Fruit fly (Drosophila melanogaster) whole organism, adult: ENCODE results near the gene Prp6.
A peak's percentile ranks its signal among the peaks of the same experiment; 100 is the strongest.

Source experiments
- CG11617 ChIP-seq: fragments of 200-800 bp; sonication (Bioruptor generic); optimal IDR thresholded peaks from 2 replicates; lab custom pipeline; 2017; ENCODE audit warnings: mild to moderate bottlenecking, missing biosample characterization, missing genetic modification reagents, missing genetic modification characterization
- CG12768 ChIP-seq: fragments of 200-800 bp; sonication (Bioruptor generic); optimal IDR thresholded peaks from 2 replicates; lab custom pipeline; 2017; ENCODE audit warnings: missing biosample characterization, missing genetic modification characterization, mild to moderate bottlenecking, moderate library complexity, missing genetic modification reagents
- CG14711 ChIP-seq: fragments of 200-800 bp; sonication (Bioruptor generic); optimal IDR thresholded peaks from 2 replicates; lab custom pipeline; 2018; ENCODE audit warnings: missing biosample characterization, mild to moderate bottlenecking, missing genetic modification characterization, moderate library complexity
- CG1620 ChIP-seq: fragments of 200-800 bp; sonication (Bioruptor generic); optimal IDR thresholded peaks from 2 replicates; lab custom pipeline; 2016; ENCODE audit warnings: missing biosample characterization, missing genetic modification characterization
- CG33017 ChIP-seq: fragments of 200-800 bp; sonication (Bioruptor generic); optimal IDR thresholded peaks from 2 replicates; lab custom pipeline; 2018; ENCODE audit warnings: missing biosample characterization, mild to moderate bottlenecking, missing genetic modification characterization, moderate library complexity
- CG5204 ChIP-seq: fragments of 200-800 bp; sonication (Bioruptor generic); optimal IDR thresholded peaks from 2 replicates; lab custom pipeline; 2016; ENCODE audit warnings: missing biosample characterization, missing genetic modification characterization
- CG7045 ChIP-seq: fragments of 200-800 bp; sonication (Bioruptor generic); optimal IDR thresholded peaks from 2 replicates; lab custom pipeline; 2017; ENCODE audit warnings: missing biosample characterization, mild to moderate bottlenecking, missing genetic modification characterization
- CG7101 ChIP-seq: fragments of 200-800 bp; sonication (Bioruptor generic); optimal IDR thresholded peaks from 2 replicates; lab custom pipeline; 2018; ENCODE audit warnings: missing biosample characterization, mild to moderate bottlenecking, missing genetic modification characterization, moderate library complexity
- Clk ChIP-seq: fragments of 200-800 bp; sonication (Bioruptor generic); optimal IDR thresholded peaks from 2 replicates; lab custom pipeline; 2017; ENCODE audit warnings: missing biosample characterization, missing genetic modification characterization
- Crg-1 ChIP-seq: fragments of 200-800 bp; sonication (Bioruptor generic); optimal IDR thresholded peaks from 2 replicates; lab custom pipeline; 2016; ENCODE audit warnings: missing biosample characterization, missing genetic modification characterization
- Hr96 ChIP-seq: fragments of 200-800 bp; sonication (Bioruptor generic); optimal IDR thresholded peaks from 2 replicates; lab custom pipeline; 2016; ENCODE audit warnings: missing biosample characterization, missing genetic modification characterization
- Mnt ChIP-seq: fragments of 200-800 bp; sonication (Bioruptor generic); optimal IDR thresholded peaks from 2 replicates; lab custom pipeline; 2016; ENCODE audit warnings: missing biosample characterization, mild to moderate bottlenecking, missing genetic modification characterization
- bab1 ChIP-seq: fragments of 200-800 bp; sonication (Bioruptor generic); optimal IDR thresholded peaks from 3 replicates; lab custom pipeline; 2019; ENCODE audit warnings: missing biosample characterization, mild to moderate bottlenecking, missing genetic modification characterization, moderate library complexity
- cic ChIP-seq: fragments of 200-800 bp; sonication (Bioruptor generic); optimal IDR thresholded peaks from 2 replicates; lab custom pipeline; 2017; ENCODE audit warnings: missing biosample characterization, mild to moderate bottlenecking, missing genetic modification characterization, moderate library complexity
- cnc ChIP-seq, 2 experiments: fragments of >200 bp; optimal IDR thresholded peaks; 2 replicates each; lab custom pipeline; 2017
- kay ChIP-seq: fragments of 200-800 bp; sonication (Bioruptor generic); peaks from one replicate; lab custom pipeline; 2016; ENCODE audit warnings: missing biosample characterization, missing genetic modification characterization, borderline replicate concordance
- ovo ChIP-seq: fragments of 200-800 bp; sonication (Bioruptor generic); optimal IDR thresholded peaks from 2 replicates; lab custom pipeline; 2016; ENCODE audit warnings: missing biosample characterization, missing genetic modification characterization
- pad ChIP-seq: fragments of 200-800 bp; sonication (Bioruptor generic); optimal IDR thresholded peaks from 3 replicates; lab custom pipeline; 2017; ENCODE audit warnings: missing biosample characterization, missing genetic modification characterization, mild to moderate bottlenecking, moderate library complexity, missing genetic modification reagents
- tj ChIP-seq: fragments of 200-800 bp; sonication (Bioruptor generic); optimal IDR thresholded peaks from 3 replicates; lab custom pipeline; 2017; ENCODE audit warnings: missing biosample characterization, mild to moderate bottlenecking, missing genetic modification characterization, moderate library complexity
- toe ChIP-seq: fragments of 200-800 bp; sonication (Bioruptor generic); optimal IDR thresholded peaks from 2 replicates; lab custom pipeline; 2016; ENCODE audit warnings: missing biosample characterization, missing genetic modification characterization

The Prp6 gene

dm6 chr3L:18890283-18891175 is 14.6 kb upstream of the Prp6 start, which contains the start of gene CG3961:
Gene CG3961, minus strand, starts transcription at chr3L:18890483.
- peak; percentile 94 for TF ChIP-seq CG12768
- peak; percentile 89 for TF ChIP-seq pad (GFP tag; lab: Kevin White, UChicago)
- TF ChIP-seq CG14711 (tag; lab: Kevin White, UChicago): peak; percentile 87
- peak; percentile 98 for TF ChIP-seq CG11617 (GFP tag; lab: Kevin White, UChicago)
- no peak for TF ChIP-seq cnc (optimal IDR thresholded peaks at IDR 0.05; lab: Kevin White, UChicago)
- TF ChIP-seq toe (GFP tag; lab: Kevin White, UChicago): peak; percentile 91
- TF ChIP-seq bab1 (GFP tag; lab: Kevin White, UChicago): peak; percentile 93
- TF ChIP-seq CG5204: peak; percentile 93
- TF ChIP-seq CG7101 (tag; lab: Kevin White, UChicago): peak; percentile 91
- peak; percentile 82 for TF ChIP-seq ovo (GFP tag; lab: Kevin White, UChicago)
- peak; percentile 94 for TF ChIP-seq CG33017
- TF ChIP-seq Crg-1: peak; percentile 76
- peak; percentile 80 for TF ChIP-seq Hr96
- TF ChIP-seq Mnt (GFP tag; lab: Kevin White, UChicago): peak; percentile 84
- TF ChIP-seq tj (GFP tag; lab: Kevin White, UChicago): peak; percentile 90
- peak; percentile 97 for TF ChIP-seq CG7045
- peak; percentile 90 for TF ChIP-seq kay
- TF ChIP-seq cic: peak; percentile 93
- peak; percentile 83 for TF ChIP-seq CG1620 (GFP tag; lab: Kevin White, UChicago)
- peak; percentile 84 for TF ChIP-seq Clk (GFP tag; lab: Kevin White, UChicago)

DNA sequence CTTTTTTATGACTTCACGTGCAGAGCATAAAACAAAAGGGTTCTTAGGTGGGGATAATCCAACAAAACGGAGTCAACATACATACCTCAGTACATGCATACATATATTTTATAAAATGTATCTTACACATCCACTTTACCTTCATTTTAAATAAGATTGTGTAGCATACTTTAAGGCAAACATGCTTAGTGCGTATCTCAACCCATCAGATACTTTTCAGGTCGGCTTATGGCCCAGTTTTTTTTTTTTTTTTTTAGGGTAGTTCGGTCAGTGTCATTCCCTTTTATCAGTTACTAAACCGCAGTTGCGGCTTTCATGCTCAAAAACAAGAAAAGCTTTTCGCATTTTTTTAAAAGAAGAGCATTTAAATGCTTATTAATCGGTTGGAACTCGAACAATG is 13.2 kb upstream of the Prp6 start, which contains the start of gene NijB:
Gene NijB (plus strand): TSS at position 398 of the 400 bp plus-strand sequence.
- no peak for TF ChIP-seq CG1620 (GFP tag; lab: Kevin White, UChicago)
- no peak for TF ChIP-seq kay
- TF ChIP-seq tj (GFP tag; lab: Kevin White, UChicago): no peak
- no peak for TF ChIP-seq CG5204

DNA sequence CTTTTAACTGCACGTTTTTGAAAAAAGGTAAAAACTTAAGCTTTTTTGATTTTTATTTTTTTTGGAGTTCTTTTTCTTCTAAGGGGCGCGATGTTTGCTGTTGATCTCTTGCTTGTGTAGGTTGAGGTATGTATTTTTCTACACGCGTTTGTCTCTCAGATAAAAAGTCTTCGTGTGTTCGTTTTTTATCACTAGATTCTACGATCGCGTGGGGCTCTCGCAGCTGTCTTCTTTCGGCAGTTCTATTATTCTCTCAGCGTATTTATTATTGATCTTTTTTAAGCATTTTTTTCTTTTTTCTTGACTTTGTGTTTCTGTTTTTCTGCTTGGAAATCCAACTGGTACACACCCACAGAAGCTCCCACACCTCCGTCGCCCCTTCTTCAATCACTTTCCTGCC is 10.1 kb upstream of the Prp6 start:
- TF ChIP-seq CG14711 (tag; lab: Kevin White, UChicago) (no peak), CG12768 (no peak), cic (peak; percentile 14), pad (GFP tag; lab: Kevin White, UChicago) (peak; percentile 26), CG7101 (tag; lab: Kevin White, UChicago) (no peak), Hr96 (no peak), tj (GFP tag; lab: Kevin White, UChicago) (no peak), ovo (GFP tag; lab: Kevin White, UChicago) (no peak)

- TF ChIP-seq Clk (GFP tag; lab: Kevin White, UChicago): no peak
- TF ChIP-seq CG5204: no peak
- no peak for TF ChIP-seq toe (GFP tag; lab: Kevin White, UChicago)
- peak; percentile 92 for TF ChIP-seq pad (GFP tag; lab: Kevin White, UChicago)
- TF ChIP-seq CG12768: peak; percentile 4
- no peak for TF ChIP-seq CG14711 (tag; lab: Kevin White, UChicago)
- TF ChIP-seq kay: no peak
- TF ChIP-seq cic: peak; percentile 28
- no peak for TF ChIP-seq Crg-1
- no peak for TF ChIP-seq Mnt (GFP tag; lab: Kevin White, UChicago)
- TF ChIP-seq Hr96: no peak
Observed at dm6 chr3L:18896297-18896863, 8.8 kb upstream of the Prp6 start.

DNA sequence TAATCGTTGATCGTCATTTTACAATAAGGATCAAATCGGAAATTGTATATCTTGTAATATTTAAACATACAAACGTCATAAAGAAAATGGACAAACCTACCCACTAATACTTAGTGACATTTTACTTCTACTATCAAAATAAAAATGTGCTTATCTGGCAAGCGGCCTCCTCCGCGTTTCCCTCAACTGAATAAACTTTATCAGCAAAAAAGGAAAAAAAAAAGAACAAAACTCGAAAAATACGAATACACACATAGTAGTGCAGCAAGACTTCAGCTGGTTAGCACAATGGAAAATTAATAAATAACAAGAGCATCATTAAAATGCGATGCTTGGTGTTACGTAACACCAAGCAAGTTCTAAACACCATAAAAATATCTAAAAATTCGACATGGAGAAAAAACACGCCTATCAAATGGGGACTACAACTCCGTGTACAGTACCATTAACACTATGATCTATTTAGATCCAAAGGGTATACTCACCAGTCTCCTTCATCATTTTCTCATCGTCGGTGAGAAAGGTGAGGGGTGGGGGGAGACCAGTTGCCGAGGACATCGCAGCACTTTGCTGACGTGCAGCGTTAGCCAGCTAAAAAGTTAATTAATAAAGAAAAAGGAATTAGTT is 7.6 kb upstream of the Prp6 start:
- no peak for TF ChIP-seq Clk (GFP tag; lab: Kevin White, UChicago)
- peak; percentile 95 for TF ChIP-seq tj (GFP tag; lab: Kevin White, UChicago)
- peak; percentile 31 for TF ChIP-seq pad (GFP tag; lab: Kevin White, UChicago)
- peak; percentile 49 for TF ChIP-seq cic
- TF ChIP-seq toe (GFP tag; lab: Kevin White, UChicago): no peak
- no peak for TF ChIP-seq cnc (optimal IDR thresholded peaks at IDR 0.05; lab: Kevin White, UChicago)
- no peak for TF ChIP-seq CG1620 (GFP tag; lab: Kevin White, UChicago)

DNA sequence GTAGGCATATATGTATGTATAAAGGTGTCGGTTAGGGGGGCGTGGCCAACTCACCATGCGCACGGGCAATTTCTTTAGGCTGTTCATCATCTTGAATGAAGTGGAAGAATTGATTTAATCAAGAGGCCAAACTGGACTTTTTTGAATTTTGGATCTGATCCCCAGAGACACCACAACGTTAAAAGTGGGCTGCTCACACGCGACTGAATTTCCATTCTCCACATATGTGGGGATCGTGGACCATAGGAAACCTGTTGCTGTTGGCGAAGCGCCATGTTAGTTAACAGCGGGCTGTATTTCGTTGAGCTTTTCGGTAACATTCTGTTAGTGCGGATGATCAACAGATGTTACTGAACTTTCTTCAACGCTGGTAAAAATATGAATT is 7.1 kb upstream of the Prp6 start, which contains the start of gene CG3902:
Gene CG3902 (minus strand): TSS at position 208 of the 385 bp plus-strand sequence.
- TF ChIP-seq Crg-1 (peak; percentile 45), cic (peak; percentile 61), pad (GFP tag; lab: Kevin White, UChicago) (peak; percentile 3), CG33017 (peak; percentile 72), CG7045 (no peak), Clk (GFP tag; lab: Kevin White, UChicago) (no peak), CG5204 (no peak), bab1 (GFP tag; lab: Kevin White, UChicago) (peak; percentile 54), tj (GFP tag; lab: Kevin White, UChicago) (no peak), cnc (optimal IDR thresholded peaks at IDR 0.05; lab: Kevin White, UChicago) (no peak), CG11617 (GFP tag; lab: Kevin White, UChicago) (no peak), CG12768 (no peak), CG1620 (GFP tag; lab: Kevin White, UChicago) (no peak), kay (no peak), ovo (GFP tag; lab: Kevin White, UChicago) (no peak), CG14711 (tag; lab: Kevin White, UChicago) (no peak), Mnt (GFP tag; lab: Kevin White, UChicago) (peak; percentile 85), CG7101 (tag; lab: Kevin White, UChicago) (peak; percentile 45), toe (GFP tag; lab: Kevin White, UChicago) (peak; percentile 2), Hr96 (peak; percentile 29)
